Fruit fly (Drosophila melanogaster): ENCODE results near the gene CG8673.

The CG8673 gene

DNA sequence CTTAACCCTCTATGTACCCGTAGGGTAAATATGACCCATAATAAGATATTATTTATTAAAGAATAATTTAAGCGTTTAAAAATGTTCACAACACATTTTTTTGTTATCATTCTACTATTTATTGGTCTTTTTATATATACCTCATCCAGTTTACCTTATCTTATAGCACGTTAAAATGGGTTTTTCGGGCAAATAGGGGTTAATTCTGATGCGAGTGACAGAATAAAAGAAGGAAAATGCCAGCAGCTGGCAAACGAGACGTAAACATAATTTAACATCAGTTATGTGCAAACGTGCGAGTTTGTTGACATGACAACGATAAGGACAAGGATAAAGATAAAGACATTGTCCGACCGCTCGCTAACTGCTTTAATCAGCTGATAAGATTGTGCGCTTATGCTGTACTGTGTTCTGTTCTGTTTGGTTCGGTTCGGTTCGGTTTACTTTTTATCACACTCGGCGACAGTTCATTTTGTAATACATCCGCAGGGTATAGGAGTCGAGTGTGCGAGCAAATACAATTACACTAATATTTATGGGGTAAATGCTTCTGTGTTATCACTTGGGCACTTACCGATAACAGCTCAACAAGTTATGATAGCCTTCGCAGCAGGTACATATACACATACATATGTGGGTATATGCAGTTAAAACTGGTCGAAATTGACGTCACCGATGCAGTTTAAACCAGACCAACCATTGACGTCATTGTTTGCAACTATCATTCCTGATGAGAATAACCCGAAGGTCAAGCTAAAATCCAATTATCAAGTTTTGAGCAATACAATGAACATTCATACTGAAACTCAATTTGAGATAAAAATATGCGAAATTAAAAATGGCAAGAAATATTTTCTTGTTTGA, 23.4 kb upstream of the CG8673 start:
- TF ChIP-seq psq (optimal IDR thresholded peaks at IDR 0.05) (no peak), h (optimal IDR thresholded peaks at IDR 0.05) (no peak), Myc (optimal IDR thresholded peaks at IDR 0.05) (no peak), Sin3A (optimal IDR thresholded peaks at IDR 0.05) (no peak), insv (optimal IDR thresholded peaks at IDR 0.05) (no peak), ttk (optimal IDR thresholded peaks at IDR 0.05) (no peak)

DNA sequence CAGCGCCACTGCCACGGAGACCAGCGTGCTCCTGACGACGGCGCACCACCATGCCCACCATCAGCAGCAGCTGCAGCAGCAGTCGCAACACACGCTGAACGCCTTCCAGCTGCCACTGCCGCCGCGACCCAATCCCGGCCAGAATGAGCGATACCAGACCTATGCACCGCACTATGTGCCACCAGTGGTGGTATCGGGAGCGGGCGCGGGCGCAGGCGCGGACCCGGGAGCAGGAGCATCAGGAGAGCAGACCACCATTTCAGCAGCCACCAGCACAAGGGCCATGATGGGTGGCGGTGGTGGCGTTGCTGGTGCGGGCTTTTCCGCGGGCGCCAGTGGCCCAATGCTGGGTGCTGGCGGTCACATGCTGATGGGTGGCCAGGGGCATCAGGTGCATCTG, 21.1 kb upstream of the CG8673 start:
- TF ChIP-seq psq (optimal IDR thresholded peaks at IDR 0.05): no peak
- TF ChIP-seq Myc (optimal IDR thresholded peaks at IDR 0.05): no peak
- no peak for TF ChIP-seq ttk (optimal IDR thresholded peaks at IDR 0.05)
- no peak for TF ChIP-seq Sin3A (optimal IDR thresholded peaks at IDR 0.05)
- TF ChIP-seq insv (optimal IDR thresholded peaks at IDR 0.05): no peak
- TF ChIP-seq h (optimal IDR thresholded peaks at IDR 0.05): no peak

DNA sequence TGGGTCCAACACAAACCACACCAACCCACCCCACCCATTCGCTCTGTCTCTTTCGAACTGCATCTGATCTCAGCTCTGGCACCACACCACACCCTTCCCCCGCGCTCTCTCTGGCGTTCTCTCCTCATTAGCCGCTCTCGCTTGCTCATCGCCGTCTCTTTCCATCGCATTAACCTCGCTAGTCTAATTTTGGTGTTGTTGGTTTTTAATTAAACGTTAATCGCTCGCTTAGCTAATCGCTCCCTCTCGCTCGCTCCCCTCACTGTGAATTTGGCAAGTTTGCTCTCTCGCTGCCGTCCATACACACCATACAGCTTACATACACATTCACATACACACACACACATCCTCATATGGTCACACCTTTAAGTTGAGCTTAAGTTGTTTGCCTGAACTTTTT, 20.0 kb upstream of the CG8673 start:
- TF ChIP-seq insv (optimal IDR thresholded peaks at IDR 0.05) (no peak), h (optimal IDR thresholded peaks at IDR 0.05) (no peak), psq (optimal IDR thresholded peaks at IDR 0.05) (no peak), Sin3A (optimal IDR thresholded peaks at IDR 0.05) (no peak), ttk (optimal IDR thresholded peaks at IDR 0.05) (no peak), Myc (optimal IDR thresholded peaks at IDR 0.05) (no peak)

DNA sequence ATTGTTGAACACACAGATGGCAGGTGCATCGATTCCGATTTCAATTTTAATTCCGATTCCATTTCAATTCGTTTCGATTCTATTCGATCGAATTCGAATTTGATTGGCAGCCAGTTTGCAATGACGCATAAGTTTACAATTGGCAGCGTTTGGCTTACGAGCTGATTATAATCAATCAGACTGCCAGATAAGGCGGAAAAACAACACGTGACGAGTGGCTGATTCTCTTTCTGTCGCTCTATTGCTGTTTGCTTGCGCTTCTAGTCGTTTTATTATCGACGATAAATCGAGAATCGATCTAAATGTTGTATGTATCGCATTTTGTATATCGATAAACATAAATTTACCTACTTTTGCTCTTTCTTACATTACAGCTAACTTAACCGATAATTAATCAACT, 19.4 kb upstream of the CG8673 start:
- TF ChIP-seq Myc (optimal IDR thresholded peaks at IDR 0.05) (no peak), h (optimal IDR thresholded peaks at IDR 0.05) (no peak), Sin3A (optimal IDR thresholded peaks at IDR 0.05) (no peak)

DNA sequence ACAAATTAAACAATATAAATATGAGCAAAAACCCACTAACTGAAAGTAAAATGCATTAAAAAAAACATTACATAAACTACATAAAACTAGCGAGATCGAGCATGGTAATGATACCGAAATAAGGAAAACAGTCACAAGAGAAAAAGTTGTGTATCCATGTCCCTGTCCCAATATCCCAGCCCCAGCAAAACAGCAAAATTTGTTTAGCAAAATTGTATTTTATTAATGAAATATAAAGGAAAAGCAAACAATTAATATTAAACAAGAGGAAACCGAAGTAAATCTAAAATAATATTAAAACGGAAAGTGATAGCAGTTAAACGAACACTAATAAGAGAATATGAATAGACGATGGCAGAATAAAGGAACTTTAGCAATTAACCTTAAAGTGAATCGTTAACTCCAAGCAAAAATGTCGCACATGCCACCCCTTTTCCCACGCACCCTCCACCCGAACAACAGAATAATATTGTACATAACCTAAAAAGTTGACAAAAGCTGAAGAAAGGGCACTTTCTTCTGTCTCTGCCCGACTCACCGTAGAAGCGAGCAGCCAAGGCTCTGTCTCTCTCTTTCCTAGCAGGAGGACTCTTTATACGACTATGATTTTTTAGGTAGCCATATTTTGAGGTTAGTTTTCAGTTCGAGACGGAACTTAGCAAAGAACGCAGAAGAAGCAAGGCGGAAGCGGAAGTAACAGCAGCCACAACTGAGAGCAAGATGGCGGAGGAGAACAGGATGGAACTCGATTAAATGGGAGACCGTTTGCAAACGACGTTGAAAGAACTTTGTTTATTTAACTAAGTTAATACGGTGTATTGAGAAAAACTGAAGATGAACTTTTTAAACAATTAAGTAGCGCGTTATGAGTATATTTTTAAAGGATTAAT, 13.3 kb upstream of the CG8673 start:
- no peak for TF ChIP-seq Myc (optimal IDR thresholded peaks at IDR 0.05)
- no peak for TF ChIP-seq psq (optimal IDR thresholded peaks at IDR 0.05)
- TF ChIP-seq Sin3A (optimal IDR thresholded peaks at IDR 0.05): no peak
- TF ChIP-seq ttk (optimal IDR thresholded peaks at IDR 0.05): no peak
- no peak for TF ChIP-seq h (optimal IDR thresholded peaks at IDR 0.05)
- TF ChIP-seq insv (optimal IDR thresholded peaks at IDR 0.05): no peak

DNA sequence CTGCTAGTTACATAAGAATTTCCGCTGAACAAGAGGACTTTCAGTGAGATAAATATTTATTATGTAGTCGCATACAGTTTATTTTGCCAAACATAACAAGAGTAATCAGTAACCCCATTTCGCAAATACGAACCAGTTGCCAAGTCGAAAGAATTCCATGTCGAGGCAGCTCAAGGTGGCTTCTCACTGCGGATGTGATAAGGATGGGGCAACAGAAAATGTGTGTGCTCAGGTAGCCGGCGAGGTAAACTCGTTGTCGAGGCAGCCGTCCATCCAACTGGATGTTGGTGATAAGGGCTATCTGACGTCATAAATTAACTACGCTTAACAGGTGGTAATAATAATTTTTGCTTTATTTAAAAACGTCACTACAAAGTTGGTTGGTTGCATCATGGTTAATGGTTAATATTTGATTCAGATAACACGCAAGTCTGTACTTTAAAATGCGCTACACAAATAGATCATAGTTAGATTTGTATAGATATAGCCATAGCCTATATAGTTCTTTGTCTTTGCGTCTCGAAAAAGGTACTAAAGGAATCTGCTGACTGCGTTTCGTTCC, 7.4 kb upstream of the CG8673 start:
- no peak for TF ChIP-seq Sin3A (optimal IDR thresholded peaks at IDR 0.05)
- no peak for TF ChIP-seq ttk (optimal IDR thresholded peaks at IDR 0.05)
- TF ChIP-seq insv (optimal IDR thresholded peaks at IDR 0.05): no peak
- no peak for TF ChIP-seq psq (optimal IDR thresholded peaks at IDR 0.05)
- TF ChIP-seq Myc (optimal IDR thresholded peaks at IDR 0.05): no peak
- TF ChIP-seq h (optimal IDR thresholded peaks at IDR 0.05): no peak

DNA sequence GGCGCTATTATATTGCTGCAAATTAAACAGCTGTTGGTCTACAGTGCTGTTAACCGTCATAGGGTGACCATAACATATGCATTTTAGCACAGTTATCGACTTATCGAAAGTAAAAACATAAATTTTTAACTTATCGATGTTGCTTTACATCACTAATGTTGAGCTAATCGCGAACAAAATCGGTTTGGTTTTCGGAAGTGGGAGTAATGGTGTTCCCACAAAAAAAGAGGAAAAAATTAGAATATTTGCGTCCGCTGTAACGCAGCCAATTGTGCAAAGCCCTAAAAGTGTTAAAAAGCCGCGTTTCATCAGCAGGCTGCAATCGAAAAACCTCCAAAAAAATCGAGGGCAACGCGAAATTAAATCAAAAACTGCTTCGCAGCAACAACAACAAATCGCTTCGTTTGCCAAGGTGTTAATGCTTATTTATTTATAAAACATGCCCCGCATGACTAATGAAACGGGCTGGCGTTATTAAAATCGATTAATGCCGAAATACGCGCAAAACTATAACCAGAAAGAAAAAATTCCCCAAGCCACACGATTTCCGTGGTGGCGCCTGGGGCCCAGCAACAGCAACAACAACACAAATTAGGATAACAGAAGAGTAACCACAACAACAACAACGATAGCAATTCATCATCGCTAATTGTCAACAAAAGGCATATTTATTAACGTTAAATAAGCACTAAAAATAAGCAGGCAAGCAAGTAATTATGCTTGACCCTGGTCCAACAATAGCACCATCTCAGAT, 2.9 kb downstream of the CG8673 start, which contains the start of the genes CG12375 and CG8668:
TSS of gene CG12375 (minus strand) at position 42 of the 754 bp plus-strand sequence.
TSS of gene CG8668 (plus strand) at position 153 of the 754 bp plus-strand sequence.
- TF ChIP-seq Myc (optimal IDR thresholded peaks at IDR 0.05) (no peak), ttk (optimal IDR thresholded peaks at IDR 0.05) (no peak), Sin3A (optimal IDR thresholded peaks at IDR 0.05) (no peak), psq (optimal IDR thresholded peaks at IDR 0.05) (no peak), h (optimal IDR thresholded peaks at IDR 0.05) (no peak), insv (optimal IDR thresholded peaks at IDR 0.05) (no peak)

DNA sequence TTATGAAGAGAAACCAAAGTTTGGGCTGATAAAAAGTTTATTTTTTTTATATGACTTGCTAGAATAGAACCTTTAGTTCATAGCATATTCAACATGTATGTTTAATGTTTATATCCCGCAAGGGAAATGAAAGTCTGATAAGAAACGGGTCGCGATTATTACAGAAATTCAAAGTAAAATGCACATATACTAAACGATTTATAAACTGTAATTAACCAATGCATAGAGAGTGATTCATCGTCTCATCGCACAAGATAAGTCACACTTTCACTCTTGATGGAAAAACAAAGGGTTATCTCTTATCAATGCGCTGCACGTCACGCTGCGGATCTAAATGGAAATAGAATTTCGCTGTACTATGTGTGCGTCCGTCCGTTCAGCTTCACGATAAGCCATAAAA, 4.8 kb downstream of the CG8673 start:
- TF ChIP-seq h (optimal IDR thresholded peaks at IDR 0.05) (no peak), psq (optimal IDR thresholded peaks at IDR 0.05) (no peak), insv (optimal IDR thresholded peaks at IDR 0.05) (no peak), Sin3A (optimal IDR thresholded peaks at IDR 0.05) (no peak), ttk (optimal IDR thresholded peaks at IDR 0.05) (no peak), Myc (optimal IDR thresholded peaks at IDR 0.05) (no peak)

DNA sequence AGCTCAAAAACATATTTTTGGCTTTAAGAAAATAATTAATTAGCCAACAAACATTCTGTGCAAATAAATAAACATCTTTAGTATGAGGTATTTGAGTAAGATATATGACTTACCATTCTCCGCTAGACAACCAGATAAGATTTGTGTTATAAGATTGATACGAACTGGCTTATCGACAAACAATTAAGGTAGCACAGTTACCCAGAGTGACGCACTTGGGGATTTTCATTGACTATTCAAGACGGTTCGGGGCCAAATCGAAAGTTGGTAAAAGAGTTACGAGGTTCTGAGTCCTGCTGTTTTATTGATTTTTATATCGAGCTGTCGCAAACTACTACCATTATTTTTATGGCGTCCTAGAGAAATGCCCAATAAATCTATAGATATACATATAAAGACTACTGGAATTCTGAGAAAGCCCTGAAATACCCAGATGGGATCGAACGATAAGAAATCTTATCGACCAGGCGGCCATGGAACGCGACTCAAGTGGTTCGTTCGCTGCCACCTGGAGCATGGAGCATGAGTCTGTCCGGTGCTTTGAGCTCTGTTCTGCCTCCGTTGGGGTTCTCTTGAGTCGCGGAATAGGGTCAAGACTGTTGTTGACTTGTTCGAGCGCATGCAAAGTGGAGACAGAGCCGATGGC, 6.0 kb downstream of the CG8673 start:
- no peak for TF ChIP-seq insv (optimal IDR thresholded peaks at IDR 0.05)
- no peak for TF ChIP-seq ttk (optimal IDR thresholded peaks at IDR 0.05)
- no peak for TF ChIP-seq Myc (optimal IDR thresholded peaks at IDR 0.05)
- TF ChIP-seq Sin3A (optimal IDR thresholded peaks at IDR 0.05): no peak

DNA sequence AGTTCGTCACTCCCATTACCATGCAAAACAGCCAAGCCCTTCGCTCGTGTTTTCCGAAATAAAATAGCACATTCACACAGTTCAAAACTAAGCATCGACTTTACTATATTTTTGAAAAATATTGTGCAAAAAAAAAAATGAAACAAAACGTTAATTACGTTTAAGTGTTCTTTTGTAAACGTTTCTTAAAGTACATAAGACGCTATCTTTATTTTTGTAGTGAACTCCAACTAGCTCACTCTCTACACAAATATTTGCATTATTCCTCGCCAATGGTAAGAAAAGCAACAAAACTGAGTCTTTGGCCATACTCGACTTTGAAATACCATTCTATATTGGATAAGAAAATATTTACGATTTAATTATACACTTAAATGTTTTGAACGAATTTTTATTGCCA, 6.6 kb downstream of the CG8673 start:
- TF ChIP-seq psq (optimal IDR thresholded peaks at IDR 0.05): no peak
- no peak for TF ChIP-seq ttk (optimal IDR thresholded peaks at IDR 0.05)
- no peak for TF ChIP-seq insv (optimal IDR thresholded peaks at IDR 0.05)
- TF ChIP-seq Sin3A (optimal IDR thresholded peaks at IDR 0.05): no peak
- TF ChIP-seq Myc (optimal IDR thresholded peaks at IDR 0.05): no peak
- no peak for TF ChIP-seq h (optimal IDR thresholded peaks at IDR 0.05)
